Fruit fly (Drosophila melanogaster) whole organism, wandering third instar larva: ENCODE measurements around the gene Cngl.

Experiments used
- Abd-B ChIP-seq: fragments of >200 bp; optimal IDR thresholded peaks from 2 replicates; lab custom pipeline; 2017; ENCODE audit warnings: missing biosample characterization, missing genetic modification characterization
- CG32264 ChIP-seq: fragments of 200-800 bp; sonication (Bioruptor generic); optimal IDR thresholded peaks from 2 replicates; lab custom pipeline; 2016; ENCODE audit warnings: missing biosample characterization, missing genetic modification characterization
- CrebA ChIP-seq: fragments of 200-800 bp; sonication (Bioruptor generic); optimal IDR thresholded peaks from 2 replicates; lab custom pipeline; 2016; ENCODE audit warnings: missing biosample characterization, mild to moderate bottlenecking, missing genetic modification characterization, borderline replicate concordance
- Dfd ChIP-seq: fragments of >200 bp; optimal IDR thresholded peaks from 2 replicates; lab custom pipeline; 2017; ENCODE audit warnings: missing biosample characterization, missing genetic modification characterization
- Dif ChIP-seq: fragments of 200-275, 200-300 bp; sonication (Bioruptor generic); optimal IDR thresholded peaks from 2 replicates; lab custom pipeline; 2018; ENCODE audit warnings: missing biosample characterization, missing genetic modification characterization; ENCODE audit not compliant: partially characterized antibody
- GATAd ChIP-seq: sonication (Bioruptor generic); optimal IDR thresholded peaks from 2 replicates; lab custom pipeline; 2016; ENCODE audit warnings: missing biosample characterization, missing genetic modification characterization
- HLH106 ChIP-seq: fragments of 200-800 bp; optimal IDR thresholded peaks from 3 replicates; lab custom pipeline; 2019; ENCODE audit warnings: missing biosample characterization, mild to moderate bottlenecking, missing genetic modification characterization, moderate library complexity
- Hnf4 ChIP-seq: fragments of 200-800 bp; sonication (Bioruptor generic); optimal IDR thresholded peaks from 2 replicates; lab custom pipeline; 2016; ENCODE audit warnings: missing biosample characterization, mild to moderate bottlenecking, missing genetic modification characterization
- Hr78 ChIP-seq: fragments of >200 bp; optimal IDR thresholded peaks from 2 replicates; lab custom pipeline; 2017; ENCODE audit warnings: missing biosample characterization, missing genetic modification characterization
- Hr83 ChIP-seq: fragments of 200-300 bp; sonication (Bioruptor generic); optimal IDR thresholded peaks from 2 replicates; lab custom pipeline; 2016; ENCODE audit warnings: missing biosample characterization, mild to moderate bottlenecking, missing genetic modification characterization, moderate library complexity; ENCODE audit not compliant: poor library complexity, severe bottlenecking
- Jra ChIP-seq: sonication (Bioruptor generic); optimal IDR thresholded peaks from 2 replicates; lab custom pipeline; 2016; ENCODE audit warnings: missing biosample characterization, missing genetic modification characterization
- Mio ChIP-seq: sonication (Bioruptor generic); optimal IDR thresholded peaks from 2 replicates; lab custom pipeline; 2016; ENCODE audit warnings: missing biosample characterization, missing genetic modification characterization
- N ChIP-seq: fragments of >200 bp; optimal IDR thresholded peaks from 2 replicates; lab custom pipeline; 2018; ENCODE audit warnings: missing biosample characterization, missing external identifiers, missing genetic modification characterization
- OdsH ChIP-seq: fragments of 200-800 bp; sonication (Bioruptor generic); optimal IDR thresholded peaks from 2 replicates; lab custom pipeline; 2016; ENCODE audit warnings: missing biosample characterization, mild to moderate bottlenecking, missing genetic modification characterization
- Rel ChIP-seq, 2 experiments: fragments of 200-800 bp; sonication (Bioruptor generic) in 1 of 2; optimal IDR thresholded peaks; 2 replicates in 1 of 2; 3 replicates in 1 of 2; lab custom pipeline; 2016 to 2019; ENCODE audit warnings: mild to moderate bottlenecking in 2 of 2, missing biosample characterization in 2 of 2, missing genetic modification characterization in 2 of 2, moderate library complexity in 1 of 2
- Sp1 ChIP-seq: fragments of 200-800 bp; sonication (Bioruptor generic); optimal IDR thresholded peaks from 3 replicates; lab custom pipeline; 2019; ENCODE audit warnings: missing biosample characterization, mild to moderate bottlenecking, missing genetic modification characterization, moderate library complexity
- Vsx2 ChIP-seq: fragments of 200-300, 225-300 bp; sonication (Bioruptor generic); optimal IDR thresholded peaks from 2 replicates; lab custom pipeline; 2018; ENCODE audit warnings: missing biosample characterization, missing genetic modification characterization; ENCODE audit not compliant: partially characterized antibody
- brk ChIP-seq: fragments of 200-800 bp; sonication (Bioruptor generic); optimal IDR thresholded peaks from 2 replicates; lab custom pipeline; 2016; ENCODE audit warnings: missing biosample characterization, mild to moderate bottlenecking, missing genetic modification characterization
- dl ChIP-seq, 2 experiments: fragments of 175-275, 200-275 bp in 1 of 2; fragments of 200-275 bp in 1 of 2; sonication (Bioruptor generic); optimal IDR thresholded peaks; lab custom pipeline; 2018; ENCODE audit warnings: mild to moderate bottlenecking in 2 of 2, missing biosample characterization in 2 of 2, missing genetic modification characterization in 2 of 2, moderate library complexity in 2 of 2; ENCODE audit not compliant: partially characterized antibody in 2 of 2, insufficient read depth in 1 of 2
- dmrt93B ChIP-seq: fragments of 200-800 bp; sonication (Bioruptor generic); optimal IDR thresholded peaks from 2 replicates; lab custom pipeline; 2018; ENCODE audit warnings: missing biosample characterization, mild to moderate bottlenecking, missing genetic modification characterization
- dsf ChIP-seq: sonication (Bioruptor generic); optimal IDR thresholded peaks from 2 replicates; lab custom pipeline; 2016; ENCODE audit warnings: missing biosample characterization, missing genetic modification characterization, borderline replicate concordance
- ey ChIP-seq: fragments of 200-800 bp; sonication (Bioruptor generic); optimal IDR thresholded peaks from 2 replicates; lab custom pipeline; 2016; ENCODE audit warnings: missing biosample characterization, missing genetic modification characterization
- foxo ChIP-seq, 2 experiments: fragments of 200-800 bp; sonication (Bioruptor generic); optimal IDR thresholded peaks; 2 replicates in 1 of 2; 3 replicates in 1 of 2; lab custom pipeline; 2016 to 2017; ENCODE audit warnings: missing biosample characterization in 2 of 2, missing genetic modification characterization in 2 of 2
- fru ChIP-seq: fragments of 200-800 bp; sonication (Bioruptor generic); optimal IDR thresholded peaks from 3 replicates; lab custom pipeline; 2016; ENCODE audit warnings: missing biosample characterization, mild to moderate bottlenecking, missing genetic modification characterization
- h ChIP-seq: fragments of 200-800 bp; sonication (Bioruptor generic); optimal IDR thresholded peaks from 3 replicates; lab custom pipeline; 2016; ENCODE audit warnings: missing biosample characterization, mild to moderate bottlenecking, missing genetic modification characterization
- jim ChIP-seq: fragments of 175-275, 200-325 bp; sonication (Bioruptor generic); optimal IDR thresholded peaks from 2 replicates; lab custom pipeline; 2016; ENCODE audit warnings: missing biosample characterization, mild to moderate bottlenecking, missing genetic modification characterization
- lola ChIP-seq: fragments of >200 bp; optimal IDR thresholded peaks from 2 replicates; lab custom pipeline; 2017; ENCODE audit warnings: missing biosample characterization, missing genetic modification characterization
- pan ChIP-seq: fragments of >200 bp; optimal IDR thresholded peaks from 2 replicates; lab custom pipeline; 2017
- sage ChIP-seq: fragments of 200-800 bp; sonication (Bioruptor generic); optimal IDR thresholded peaks from 2 replicates; lab custom pipeline; 2016; ENCODE audit warnings: missing biosample characterization, mild to moderate bottlenecking, missing genetic modification characterization
- sv ChIP-seq: fragments of 200-800 bp; sonication (Bioruptor generic); optimal IDR thresholded peaks from 3 replicates; lab custom pipeline; 2016; ENCODE audit warnings: missing biosample characterization, missing genetic modification characterization
- tai ChIP-seq: sonication (Bioruptor generic); optimal IDR thresholded peaks from 2 replicates; lab custom pipeline; 2016; ENCODE audit warnings: missing biosample characterization, missing genetic modification characterization
- usp ChIP-seq: fragments of >200 bp; optimal IDR thresholded peaks from 2 replicates; lab custom pipeline; 2017; ENCODE audit warnings: missing biosample characterization, missing genetic modification characterization
- woc ChIP-seq: sonication (Bioruptor generic); optimal IDR thresholded peaks from 2 replicates; lab custom pipeline; 2016; ENCODE audit warnings: missing biosample characterization, mild to moderate bottlenecking, missing genetic modification characterization

Cngl gene

dm6 chrX:15441245-15441644 lies at the start of gene Cngl:
Gene Cngl (minus strand): TSS chrX:15441252.
- TF ChIP-seq usp (GFP tag; lab: Kevin White, UChicago) (no peak), Hr83 (GFP tag; lab: Kevin White, UChicago) (no peak), foxo (GFP tag; optimal IDR thresholded peaks at IDR 0.05; lab: Kevin White, UChicago) (no peak), fru (GFP tag; lab: Kevin White, UChicago) (no peak), tai (GFP tag; lab: Kevin White, UChicago) (no peak), Jra (GFP tag; lab: Kevin White, UChicago) (no peak), Dif (no peak), dl (GFP tag; optimal IDR thresholded peaks at IDR 0.05; lab: Kevin White, UChicago; ENCODE audit: insufficient read depth in 1 of 2, partially characterized antibody in 2 of 2) (no peak), h (no peak), Dfd (GFP tag; lab: Kevin White, UChicago) (no peak), OdsH (no peak), GATAd (GFP tag; lab: Kevin White, UChicago) (no peak), jim (no peak), dmrt93B (GFP tag; lab: Kevin White, UChicago) (no peak), Vsx2 (GFP tag; lab: Kevin White, UChicago) (no peak), woc (GFP tag; lab: Kevin White, UChicago) (no peak), sv (GFP tag; lab: Kevin White, UChicago) (no peak), Hnf4 (GFP tag; lab: Kevin White, UChicago) (no peak), CrebA (GFP tag; lab: Kevin White, UChicago) (no peak), sage (GFP tag; lab: Kevin White, UChicago) (no peak)

- TF ChIP-seq Rel (GFP tag; optimal IDR thresholded peaks at IDR 0.05; lab: Kevin White, UChicago) (no peak), Rel (tag; optimal IDR thresholded peaks at IDR 0.05; lab: Kevin White, UChicago) (no peak), Mio (GFP tag; lab: Kevin White, UChicago) (no peak), Dif (no peak), woc (GFP tag; lab: Kevin White, UChicago) (no peak), N (no peak), h (no peak), sage (GFP tag; lab: Kevin White, UChicago) (no peak), dsf (no peak), Hr83 (GFP tag; lab: Kevin White, UChicago) (no peak), Sp1 (GFP tag; lab: Kevin White, UChicago) (no peak), brk (GFP tag; lab: Kevin White, UChicago) (no peak), lola (GFP tag; lab: Kevin White, UChicago) (no peak), Abd-B (GFP tag; lab: Kevin White, UChicago) (no peak), OdsH (no peak), dmrt93B (GFP tag; lab: Kevin White, UChicago) (no peak), GATAd (GFP tag; lab: Kevin White, UChicago) (no peak)
Observed at dm6 chrX:15490519-15490918, 49.5 kb upstream of the Cngl start.

- TF ChIP-seq HLH106 (no peak), Dif (peak; percentile 47), dmrt93B (GFP tag; lab: Kevin White, UChicago) (no peak), sage (GFP tag; lab: Kevin White, UChicago) (peak; percentile 24), N (no peak)
Observed at dm6 chrX:15486682-15487081, 45.6 kb upstream of the Cngl start, which contains the start of gene Gmap. Gene Gmap (plus strand): TSS chrX:15486922.

dm6 chrX:15484451-15485032 lies 43.5 kb upstream of the Cngl start:
- TF ChIP-seq Hnf4 (GFP tag; lab: Kevin White, UChicago) (no peak), ey (GFP tag; lab: Kevin White, UChicago) (no peak), lola (GFP tag; lab: Kevin White, UChicago) (no peak), sv (GFP tag; lab: Kevin White, UChicago) (no peak), pan (lab: Kevin White, UChicago) (no peak), CG32264 (GFP tag; lab: Kevin White, UChicago) (no peak), HLH106 (no peak), tai (GFP tag; lab: Kevin White, UChicago) (no peak), Dif (no peak), Hr78 (GFP tag; lab: Kevin White, UChicago) (no peak), Vsx2 (GFP tag; lab: Kevin White, UChicago) (no peak), usp (GFP tag; lab: Kevin White, UChicago) (no peak), brk (GFP tag; lab: Kevin White, UChicago) (no peak), dmrt93B (GFP tag; lab: Kevin White, UChicago) (no peak)
